Fruit fly (Drosophila melanogaster): ENCODE results near the gene CG14137.

Gene CG14137

dm6 chr3L:11622750-11623149 is 22.9 kb upstream of the CG14137 start:
- TF ChIP-seq CG9948 (tag; optimal IDR thresholded peaks at IDR 0.05) (no peak), CG12605 (GFP tag; IDR thresholded peaks at IDR 0.05) (no peak), Snoo (tag; optimal IDR thresholded peaks at IDR 0.05) (no peak), D1 (tag; optimal IDR thresholded peaks at IDR 0.05) (no peak), Ets98B (GFP tag; IDR thresholded peaks at IDR 0.05) (no peak), gl (tag; optimal IDR thresholded peaks at IDR 0.05) (no peak), Pif1B (GFP tag; optimal IDR thresholded peaks at IDR 0.05) (no peak), CG15710 (tag; optimal IDR thresholded peaks at IDR 0.05) (no peak), CG13204 (GFP tag; optimal IDR thresholded peaks at IDR 0.05) (no peak), CG14655 (GFP tag; optimal IDR thresholded peaks at IDR 0.05) (no peak), EcR (GFP tag; optimal IDR thresholded peaks at IDR 0.05) (no peak), CG32121 (GFP tag; IDR thresholded peaks at IDR 0.05) (no peak), rn (GFP tag; IDR thresholded peaks at IDR 0.05) (no peak)

- TF ChIP-seq CG17806 (tag; optimal IDR thresholded peaks at IDR 0.05) (no peak), CG32121 (GFP tag; IDR thresholded peaks at IDR 0.05) (no peak), CG14655 (GFP tag; optimal IDR thresholded peaks at IDR 0.05) (no peak), D1 (tag; optimal IDR thresholded peaks at IDR 0.05) (no peak), CG4496 (GFP tag; IDR thresholded peaks at IDR 0.05) (no peak), CG34367 (tag; optimal IDR thresholded peaks at IDR 0.05) (no peak), CG10348 (GFP tag; IDR thresholded peaks at IDR 0.05) (no peak)
Observed at dm6 chr3L:11620001-11620400, 20.1 kb upstream of the CG14137 start, which contains the start of gene Muc68Ca. Muc68Ca (minus strand) TSS chr3L:11620101.

- TF ChIP-seq CG15710 (tag; optimal IDR thresholded peaks at IDR 0.05), result no peak
- no peak for TF ChIP-seq Snoo (tag; optimal IDR thresholded peaks at IDR 0.05)
- no peak for TF ChIP-seq CG14655 (GFP tag; optimal IDR thresholded peaks at IDR 0.05)
- TF ChIP-seq Ets98B (GFP tag; IDR thresholded peaks at IDR 0.05), result no peak
Observed at dm6 chr3L:11609835-11610234, 10.0 kb upstream of the CG14137 start, which contains the start of gene CG42832. CG42832 (plus strand) TSS chr3L:11610135.

- TF ChIP-seq rn (GFP tag; IDR thresholded peaks at IDR 0.05), result no peak
- peak; percentile 18 for TF ChIP-seq D1 (tag; optimal IDR thresholded peaks at IDR 0.05)
- TF ChIP-seq CG15710 (tag; optimal IDR thresholded peaks at IDR 0.05), result peak; percentile 9
Observed at dm6 chr3L:11609153-11609809, 9.4 kb upstream of the CG14137 start, which contains the start of gene Duba. Duba (minus strand) TSS chr3L:11609465.

dm6 chr3L:11604227-11604626 is 4.4 kb upstream of the CG14137 start:
- TF ChIP-seq rn (GFP tag; IDR thresholded peaks at IDR 0.05), result no peak
- TF ChIP-seq CG32121 (GFP tag; IDR thresholded peaks at IDR 0.05), result no peak
- no peak for TF ChIP-seq Ets98B (GFP tag; IDR thresholded peaks at IDR 0.05)
- TF ChIP-seq gl (tag; optimal IDR thresholded peaks at IDR 0.05), result no peak
- TF ChIP-seq Snoo (tag; optimal IDR thresholded peaks at IDR 0.05), result no peak
- no peak for TF ChIP-seq CG17806 (tag; optimal IDR thresholded peaks at IDR 0.05)
- no peak for TF ChIP-seq CG8301 (tag; optimal IDR thresholded peaks at IDR 0.05)
- TF ChIP-seq fd96Ca (GFP tag; IDR thresholded peaks at IDR 0.05), result no peak
- TF ChIP-seq CG14655 (GFP tag; optimal IDR thresholded peaks at IDR 0.05), result no peak
- no peak for TF ChIP-seq CG34367 (tag; optimal IDR thresholded peaks at IDR 0.05)
- TF ChIP-seq EcR (GFP tag; optimal IDR thresholded peaks at IDR 0.05), result no peak
- no peak for TF ChIP-seq CG12605 (GFP tag; IDR thresholded peaks at IDR 0.05)
- TF ChIP-seq D1 (tag; optimal IDR thresholded peaks at IDR 0.05), result no peak
- no peak for TF ChIP-seq CG15710 (tag; optimal IDR thresholded peaks at IDR 0.05)
- no peak for TF ChIP-seq Pif1B (GFP tag; optimal IDR thresholded peaks at IDR 0.05)
- TF ChIP-seq CG4496 (GFP tag; IDR thresholded peaks at IDR 0.05), result no peak

dm6 chr3L:11602040-11602439 is 2.2 kb upstream of the CG14137 start:
- no peak for TF ChIP-seq Snoo (tag; optimal IDR thresholded peaks at IDR 0.05)
- TF ChIP-seq Ets98B (GFP tag; IDR thresholded peaks at IDR 0.05), result no peak
- TF ChIP-seq rn (GFP tag; IDR thresholded peaks at IDR 0.05), result no peak
- TF ChIP-seq Pif1B (GFP tag; optimal IDR thresholded peaks at IDR 0.05), result no peak
- TF ChIP-seq CG14655 (GFP tag; optimal IDR thresholded peaks at IDR 0.05), result no peak
- no peak for TF ChIP-seq CG15710 (tag; optimal IDR thresholded peaks at IDR 0.05)
- TF ChIP-seq Pif1A (GFP tag; optimal IDR thresholded peaks at IDR 0.05), result no peak

dm6 chr3L:11601133-11601532 is 1.3 kb upstream of the CG14137 start:
- 0 out of 2 replicates have a peak, but pooled peaks have one; percentile 8 for TF ChIP-seq Ets98B (GFP tag; IDR thresholded peaks at IDR 0.05)
- TF ChIP-seq rn (GFP tag; IDR thresholded peaks at IDR 0.05), result no peak
- TF ChIP-seq Pif1A (GFP tag; optimal IDR thresholded peaks at IDR 0.05), result no peak
- TF ChIP-seq CG8301 (tag; optimal IDR thresholded peaks at IDR 0.05), result no peak
- no peak for TF ChIP-seq CG34367 (tag; optimal IDR thresholded peaks at IDR 0.05)
- no peak for TF ChIP-seq CG9948 (tag; optimal IDR thresholded peaks at IDR 0.05)
- peak; percentile 44; the same call in 1 of the 3 replicates for TF ChIP-seq CG4496 (GFP tag; IDR thresholded peaks at IDR 0.05)
- TF ChIP-seq CG12605 (GFP tag; IDR thresholded peaks at IDR 0.05), result no peak
- TF ChIP-seq D1 (tag; optimal IDR thresholded peaks at IDR 0.05), result no peak
- TF ChIP-seq CG13204 (GFP tag; optimal IDR thresholded peaks at IDR 0.05), result no peak
- peak; percentile 28; the same call in 1 of the 2 replicates for TF ChIP-seq CG32121 (GFP tag; IDR thresholded peaks at IDR 0.05)
- TF ChIP-seq fd96Ca (GFP tag; IDR thresholded peaks at IDR 0.05), result 0 out of 3 replicates have a peak, but pooled peaks have one; percentile 16
- TF ChIP-seq CG8159 (tag; optimal IDR thresholded peaks at IDR 0.05), result no peak
